Fruit fly (Drosophila melanogaster) whole organism, embryonic: Measurements from ENCODE around the gene CG9270.

Experiments
- B-H2 ChIP-seq: fragments of 200-800 bp; sonication (Bioruptor generic); optimal IDR thresholded peaks from 2 replicates; lab custom pipeline; 2018; ENCODE audit warnings: missing biosample characterization, mild to moderate bottlenecking, missing genetic modification characterization
- CG12769 ChIP-seq: fragments of 200-800 bp; sonication (Bioruptor generic); optimal IDR thresholded peaks from 2 replicates; lab custom pipeline; 2019; ENCODE audit warnings: missing biosample characterization, mild to moderate bottlenecking, missing genetic modification characterization, moderate library complexity
- CG13624 ChIP-seq: fragments of 200-800 bp; sonication (Bioruptor generic); optimal IDR thresholded peaks from 2 replicates; lab custom pipeline; 2016; ENCODE audit warnings: missing biosample characterization, missing genetic modification characterization
- CG13894 ChIP-seq: fragments of 200-800 bp; sonication (Bioruptor generic); optimal IDR thresholded peaks from 3 replicates; lab custom pipeline; 2018; ENCODE audit warnings: missing biosample characterization, mild to moderate bottlenecking, missing genetic modification characterization, moderate library complexity
- CG18599 ChIP-seq: fragments of 200-800 bp; sonication (Bioruptor generic); optimal IDR thresholded peaks from 3 replicates; lab custom pipeline; 2017; ENCODE audit warnings: missing biosample characterization, missing genetic modification characterization, mild to moderate bottlenecking, moderate library complexity, missing genetic modification reagents
- CG32767 ChIP-seq: fragments of 200-800 bp; sonication (Bioruptor generic); IDR thresholded peaks from 2 replicates; pipeline ENCODE4 v1.3.6; 2022; ENCODE audit warnings: missing biosample characterization, missing genetic modification characterization
- CG8290 ChIP-seq, 3 experiments: fragments of 200-800 bp; sonication (Bioruptor generic); optimal IDR thresholded peaks; 2 replicates each; lab custom pipeline; 2016 to 2019; ENCODE audit warnings: missing biosample characterization in 3 of 3, missing genetic modification characterization in 3 of 3, mild to moderate bottlenecking in 2 of 3, moderate library complexity in 1 of 3
- HLH3B ChIP-seq: fragments of 200-800 bp; sonication (Bioruptor generic); IDR thresholded peaks from 2 replicates; pipeline ENCODE4 v1.3.6; 2022; ENCODE audit warnings: missing biosample characterization, missing genetic modification characterization
- Hmr ChIP-seq: fragments of 200-800 bp; sonication (Bioruptor generic); optimal IDR thresholded peaks from 3 replicates; lab custom pipeline; 2017; ENCODE audit warnings: mild to moderate bottlenecking, missing biosample characterization, missing genetic modification reagents, missing genetic modification characterization
- Med ChIP-seq: fragments of 200-800 bp; sonication (Bioruptor generic); peaks from one replicate; lab custom pipeline; 2016; ENCODE audit warnings: missing biosample characterization, missing genetic modification characterization, mild to moderate bottlenecking, inconsistent platforms, moderate library complexity
- NFAT ChIP-seq: fragments of 200-800 bp; sonication (Bioruptor generic); IDR thresholded peaks from 2 replicates; pipeline ENCODE4 v1.3.6; 2022; ENCODE audit warnings: missing biosample characterization, missing genetic modification characterization
- abd-A ChIP-seq: fragments of 200-800 bp; sonication (Bioruptor generic); optimal IDR thresholded peaks from 3 replicates; lab custom pipeline; 2019; ENCODE audit warnings: missing biosample characterization, mild to moderate bottlenecking, missing genetic modification characterization, moderate library complexity
- chinmo ChIP-seq: fragments of 200-800 bp; sonication (Bioruptor generic); IDR thresholded peaks from 4 replicates; pipeline ENCODE4 v1.3.6; 2022; ENCODE audit warnings: missing biosample characterization, missing genetic modification characterization; ENCODE audit not compliant: partially characterized antibody
- cwo ChIP-seq: fragments of 200-800 bp; sonication (Bioruptor generic); optimal IDR thresholded peaks from 3 replicates; lab custom pipeline; 2017; ENCODE audit warnings: missing biosample characterization, missing genetic modification characterization, mild to moderate bottlenecking, moderate library complexity, missing genetic modification reagents
- jumu ChIP-seq: fragments of 200-800 bp; sonication (Bioruptor generic); optimal IDR thresholded peaks from 3 replicates; lab custom pipeline; 2016; ENCODE audit warnings: missing biosample characterization, missing genetic modification characterization
- schlank ChIP-seq: fragments of 200-800 bp; sonication (Bioruptor generic); optimal IDR thresholded peaks from 2 replicates; lab custom pipeline; 2018; ENCODE audit warnings: missing biosample characterization, mild to moderate bottlenecking, missing genetic modification characterization
- sd ChIP-seq: fragments of 200-800 bp; sonication (Bioruptor generic); optimal IDR thresholded peaks from 3 replicates; lab custom pipeline; 2018; ENCODE audit warnings: missing biosample characterization, mild to moderate bottlenecking, missing genetic modification characterization, moderate library complexity
- so ChIP-seq: fragments of 200-800 bp; sonication (Bioruptor generic); IDR thresholded peaks from 3 replicates; pipeline ENCODE4 v1.3.6; 2022; ENCODE audit warnings: missing biosample characterization, missing genetic modification characterization
- vvl ChIP-seq: fragments of 200-800 bp; sonication (Bioruptor generic); IDR thresholded peaks from 2 replicates; pipeline ENCODE4 v1.3.6; 2022; ENCODE audit warnings: missing biosample characterization, missing genetic modification characterization

Gene CG9270

DNA sequence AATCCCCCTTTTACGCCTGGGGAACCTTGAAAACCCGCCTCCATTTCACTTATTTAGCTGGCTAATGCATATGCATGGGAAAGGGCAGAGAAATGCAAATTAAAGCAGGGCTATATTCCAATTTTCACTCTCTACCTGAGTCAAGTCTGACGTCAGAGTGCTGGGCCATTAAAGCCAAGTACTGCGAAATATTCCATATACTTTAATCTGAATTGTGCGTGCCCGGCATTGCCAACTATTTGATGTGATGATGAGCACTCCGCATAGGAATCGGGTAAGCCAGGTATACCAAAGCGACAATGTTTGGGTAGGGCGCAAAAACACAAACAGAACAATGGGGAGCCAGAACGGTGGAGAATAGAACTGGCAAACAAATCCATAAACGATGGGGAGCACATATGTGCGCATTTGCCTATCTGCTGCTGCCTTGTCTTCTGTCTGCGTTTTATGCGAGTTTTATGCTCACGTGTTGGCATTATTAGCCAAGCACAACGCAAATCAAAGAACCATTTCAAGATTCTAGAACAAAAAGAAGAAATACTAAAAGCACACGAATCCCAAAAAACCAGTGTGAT, 54.3 kb downstream of the CG9270 start:
- no peak for TF ChIP-seq CG32767 (GFP tag; lab: Robert Waterston, UW)
- TF ChIP-seq NFAT (GFP tag; lab: Robert Waterston, UW): peak; percentile 23; the same call in 1 of the 2 replicates
- peak; percentile 12 for TF ChIP-seq CG18599 (GFP tag; lab: Kevin White, UChicago)
- peak; percentile 16 for TF ChIP-seq B-H2 (GFP tag; lab: Kevin White, UChicago)
- peak; percentile 58 for TF ChIP-seq CG12769 (tag; lab: Kevin White, UChicago)
- no peak for TF ChIP-seq HLH3B (GFP tag; lab: Robert Waterston, UW)
- TF ChIP-seq sd (tag; lab: Kevin White, UChicago): peak; percentile 49
- no peak for TF ChIP-seq CG8290 (GFP tag; optimal IDR thresholded peaks at IDR 0.05; lab: Kevin White, UChicago)
- TF ChIP-seq CG8290 (tag; optimal IDR thresholded peaks at IDR 0.05; lab: Kevin White, UChicago): peak in 1 of 2 experiments; percentile 52
- TF ChIP-seq CG13624: peak; percentile 35
- peak; percentile 66 for TF ChIP-seq CG13894 (tag; lab: Kevin White, UChicago)
- peak; percentile 81 for TF ChIP-seq cwo (GFP tag; lab: Kevin White, UChicago)
- TF ChIP-seq chinmo: 0 out of 4 replicates have a peak, but pooled peaks have one; percentile 47
- TF ChIP-seq Hmr: peak; percentile 3
- no peak for TF ChIP-seq jumu
- TF ChIP-seq vvl: peak; percentile 59; the same call in 1 of the 2 replicates
- peak; percentile 44 for TF ChIP-seq abd-A (tag; lab: Kevin White, UChicago)
- TF ChIP-seq schlank (tag; lab: Kevin White, UChicago): no peak
- peak; percentile 67 for TF ChIP-seq Med
- 0 out of 3 replicates have a peak, but pooled peaks have one; percentile 23 for TF ChIP-seq so (GFP tag; lab: Robert Waterston, UW)
